Worm (Caenorhabditis elegans): ENCODE measurements around the gene Y32F6B.1.

Y32F6B.1 gene

ce11 chrV:10525902-10526301, 41.4 kb upstream of the Y32F6B.1 start, which contains the start of the genes C35A5.8 and hda-11 (continued):
- TF ChIP-seq ceh-100 (GFP tag; IDR thresholded peaks at IDR 0.05) (peak; percentile 61), ztf-26 (tag; optimal IDR thresholded peaks at IDR 0.05) (no peak), lin-26 (GFP tag; IDR thresholded peaks at IDR 0.05) (no peak), snpc-3.4 (tag; optimal IDR thresholded peaks at IDR 0.05) (no peak), ekl-4 (GFP tag; IDR thresholded peaks at IDR 0.05) (no peak), F22D6.2 (tag; optimal IDR thresholded peaks at IDR 0.05) (peak; percentile 57), somi-1 (GFP tag; optimal IDR thresholded peaks at IDR 0.05) (no peak), cebp-1 (GFP tag; IDR thresholded peaks at IDR 0.05) (peak; percentile 43; the same call in 1 of the 2 replicates), cebp-1 (tag; optimal IDR thresholded peaks at IDR 0.05) (no peak), repo-1 (tag; optimal IDR thresholded peaks at IDR 0.05) (no peak), nfya-1 (tag; optimal IDR thresholded peaks at IDR 0.05; ENCODE audit: borderline replicate concordance, insufficient read depth) (no peak), nhr-120 (GFP tag; IDR thresholded peaks at IDR 0.05) (no peak), Y67H2A.10 (GFP tag; conservative IDR thresholded peaks at IDR 0.05) (no peak), hlh-26 (GFP tag; conservative IDR thresholded peaks at IDR 0.05) (no peak), ceh-40 (GFP tag; IDR thresholded peaks at IDR 0.05) (no peak), lsl-1 (GFP tag; optimal IDR thresholded peaks at IDR 0.05) (peak; percentile 46), xnd-1 (tag; optimal IDR thresholded peaks at IDR 0.05) (no peak), nhr-90 (tag; optimal IDR thresholded peaks at IDR 0.05) (no peak), nhr-179 (tag; optimal IDR thresholded peaks at IDR 0.05) (no peak), pbrm-1 (GFP tag; IDR thresholded peaks at IDR 0.05) (0 out of 2 replicates have a peak, but pooled peaks have one; percentile 22), ceh-58 (GFP tag; IDR thresholded peaks at IDR 0.05) (no peak), madf-10 (tag; optimal IDR thresholded peaks at IDR 0.05) (no peak), nhr-80 (tag; optimal IDR thresholded peaks at IDR 0.05) (peak; percentile 36), let-607 (tag; optimal IDR thresholded peaks at IDR 0.05) (peak in 1 of 2 experiments; percentile 49), Y79H2A.3 (GFP tag; conservative IDR thresholded peaks at IDR 0.05) (no peak), sea-2 (GFP tag; IDR thresholded peaks at IDR 0.05) (no peak), gei-17 (GFP tag; optimal IDR thresholded peaks at IDR 0.05) (no peak), madf-8 (GFP tag; conservative IDR thresholded peaks at IDR 0.05) (0 out of 2 replicates have a peak, but pooled peaks have one; percentile 12), tbx-9 (tag; optimal IDR thresholded peaks at IDR 0.05; ENCODE audit: borderline replicate concordance) (no peak), unc-130 (GFP tag; optimal IDR thresholded peaks at IDR 0.05) (peak; percentile 78), lin-35 (GFP tag; optimal IDR thresholded peaks at IDR 0.05) (peak in 1 of 3 experiments; percentile 11), mxl-1 (tag; optimal IDR thresholded peaks at IDR 0.05) (no peak), D2030.7 (GFP tag; IDR thresholded peaks at IDR 0.05) (peak; percentile 67), snpc-4 (GFP tag; optimal IDR thresholded peaks at IDR 0.05) (peak; percentile 43), snpc-4 (tag; optimal IDR thresholded peaks at IDR 0.05) (peak in 2 of 4 experiments; percentile 37 to 57), sdz-38 (tag; optimal IDR thresholded peaks at IDR 0.05) (peak; percentile 23), ZK185.1 (tag; optimal IDR thresholded peaks at IDR 0.05; ENCODE audit: poor library complexity, severe bottlenecking) (peak; percentile 93), rec-8 (tag; optimal IDR thresholded peaks at IDR 0.05) (peak; percentile 52 to 60), F23B12.7 (tag; optimal IDR thresholded peaks at IDR 0.05; ENCODE audit: insufficient read depth) (no peak), F57C9.4 (tag; optimal IDR thresholded peaks at IDR 0.05) (no peak), him-1 (tag; optimal IDR thresholded peaks at IDR 0.05) (peak; percentile 39), mes-4 (tag; optimal IDR thresholded peaks at IDR 0.05) (no peak), attf-5 (GFP tag; optimal IDR thresholded peaks at IDR 0.05) (no peak), nhr-27 (tag; optimal IDR thresholded peaks at IDR 0.05) (no peak), aptf-2 (GFP tag; conservative IDR thresholded peaks at IDR 0.05) (0 out of 2 replicates have a peak, but pooled peaks have one; percentile 11), B0336.3 (GFP tag; IDR thresholded peaks at IDR 0.05) (no peak), mcd-1 (GFP tag; IDR thresholded peaks at IDR 0.05) (peak; percentile 63), zim-3 (tag; optimal IDR thresholded peaks at IDR 0.05) (peak; percentile 57), F37B4.10 (GFP tag; IDR thresholded peaks at IDR 0.05) (no peak)

Data from whole organism, young adult.